Fruit fly (Drosophila melanogaster) whole organism, wandering third instar larva: ENCODE data around the gene CG43925.

Source experiments
- CG9705 ChIP-seq: fragments of 200-800 bp; sonication (Bioruptor generic); optimal IDR thresholded peaks from 2 replicates; lab custom pipeline; 2018; ENCODE audit warnings: missing biosample characterization, mild to moderate bottlenecking, missing genetic modification characterization
- GATAd ChIP-seq: sonication (Bioruptor generic); optimal IDR thresholded peaks from 2 replicates; lab custom pipeline; 2016; ENCODE audit warnings: missing biosample characterization, missing genetic modification characterization
- Mio ChIP-seq: sonication (Bioruptor generic); optimal IDR thresholded peaks from 2 replicates; lab custom pipeline; 2016; ENCODE audit warnings: missing biosample characterization, missing genetic modification characterization
- N ChIP-seq: fragments of >200 bp; optimal IDR thresholded peaks from 2 replicates; lab custom pipeline; 2018; ENCODE audit warnings: missing biosample characterization, missing external identifiers, missing genetic modification characterization
- dmrt93B ChIP-seq: fragments of 200-800 bp; sonication (Bioruptor generic); optimal IDR thresholded peaks from 2 replicates; lab custom pipeline; 2018; ENCODE audit warnings: missing biosample characterization, mild to moderate bottlenecking, missing genetic modification characterization
- dsf ChIP-seq: sonication (Bioruptor generic); optimal IDR thresholded peaks from 2 replicates; lab custom pipeline; 2016; ENCODE audit warnings: missing biosample characterization, missing genetic modification characterization, borderline replicate concordance
- ey ChIP-seq: fragments of 200-800 bp; sonication (Bioruptor generic); optimal IDR thresholded peaks from 2 replicates; lab custom pipeline; 2016; ENCODE audit warnings: missing biosample characterization, missing genetic modification characterization
- h ChIP-seq: fragments of 200-800 bp; sonication (Bioruptor generic); optimal IDR thresholded peaks from 3 replicates; lab custom pipeline; 2016; ENCODE audit warnings: missing biosample characterization, mild to moderate bottlenecking, missing genetic modification characterization
- pan ChIP-seq: fragments of >200 bp; optimal IDR thresholded peaks from 2 replicates; lab custom pipeline; 2017
- psq ChIP-seq: fragments of 200-800 bp; sonication (Bioruptor generic); optimal IDR thresholded peaks from 3 replicates; lab custom pipeline; 2017; ENCODE audit warnings: missing biosample characterization, mild to moderate bottlenecking, missing genetic modification characterization, moderate library complexity
- tai ChIP-seq: sonication (Bioruptor generic); optimal IDR thresholded peaks from 2 replicates; lab custom pipeline; 2016; ENCODE audit warnings: missing biosample characterization, missing genetic modification characterization

- peak; percentile 78 for TF ChIP-seq dsf (GFP tag; lab: Kevin White, UChicago)
- TF ChIP-seq pan (lab: Kevin White, UChicago), result no peak
- TF ChIP-seq dmrt93B (GFP tag; lab: Kevin White, UChicago), result no peak
- peak; percentile 84 for TF ChIP-seq h (GFP tag; lab: Kevin White, UChicago)
- TF ChIP-seq psq (GFP tag; lab: Kevin White, UChicago), result peak; percentile 68
- no peak for TF ChIP-seq tai (GFP tag; lab: Kevin White, UChicago)
- no peak for TF ChIP-seq N (GFP tag; lab: Kevin White, UChicago)
- TF ChIP-seq Mio, result peak; percentile 41
- TF ChIP-seq GATAd (GFP tag; lab: Kevin White, UChicago), result peak; percentile 63
- TF ChIP-seq CG9705 (GFP tag; lab: Kevin White, UChicago), result peak; percentile 77
- peak; percentile 76 for TF ChIP-seq ey
These were observed 552 bp downstream of the CG43925 start, which contains the start of the genes Sfmbt and CG5439 for dm6 chr2L:13176701-13177249.
